Worm (Caenorhabditis elegans) whole organism, midembryonic: ENCODE results near the gene C33C12.4.

Experiments used
- cog-1 ChIP-seq: sonication (generic microtip); optimal IDR thresholded peaks from 2 replicates; lab custom pipeline; 2016; ENCODE audit warnings: missing genetic modification characterization, missing compliant biosample characterization
- flt-1 ChIP-seq: fragments of 200-800 bp; sonication (Bioruptor generic); IDR thresholded peaks from 2 replicates; pipeline ENCODE4 v1.3.6; 2022; ENCODE audit warnings: missing genetic modification characterization, missing compliant biosample characterization
- klf-2 ChIP-seq: fragments of 200-800 bp; sonication (Bioruptor generic); conservative IDR thresholded peaks from 2 replicates; pipeline ENCODE4 v1.3.6; 2022; ENCODE audit warnings: missing genetic modification reagents, missing genetic modification characterization, missing compliant biosample characterization
- med-1 ChIP-seq: sonication (generic microtip); optimal IDR thresholded peaks from 2 replicates; lab custom pipeline; 2017; ENCODE audit warnings: missing genetic modification characterization, mild to moderate bottlenecking, missing compliant biosample characterization, antibody characterized with exemption, missing genetic modification reagents; ENCODE audit not compliant: insufficient read depth
- ref-1 ChIP-seq: fragments of 200-800 bp; sonication (Bioruptor generic); conservative IDR thresholded peaks from 2 replicates; pipeline ENCODE4 v1.3.6; 2022; ENCODE audit warnings: missing genetic modification reagents, missing genetic modification characterization, missing compliant biosample characterization
- tab-1 ChIP-seq: fragments of 200-800 bp; sonication (Bioruptor generic); IDR thresholded peaks from 2 replicates; pipeline ENCODE4 v1.3.6; 2022; ENCODE audit warnings: missing genetic modification characterization, missing compliant biosample characterization
- ztf-23 ChIP-seq: fragments of 200-800 bp; sonication (Bioruptor generic); IDR thresholded peaks from 2 replicates; pipeline ENCODE4 v1.3.6; 2022; ENCODE audit warnings: missing genetic modification reagents, missing genetic modification characterization, missing compliant biosample characterization
- ztf-29 ChIP-seq: fragments of 200-800 bp; sonication (Bioruptor generic); IDR thresholded peaks from 2 replicates; pipeline ENCODE4 v1.3.6; 2022; ENCODE audit warnings: missing genetic modification reagents, missing genetic modification characterization, missing compliant biosample characterization

DNA sequence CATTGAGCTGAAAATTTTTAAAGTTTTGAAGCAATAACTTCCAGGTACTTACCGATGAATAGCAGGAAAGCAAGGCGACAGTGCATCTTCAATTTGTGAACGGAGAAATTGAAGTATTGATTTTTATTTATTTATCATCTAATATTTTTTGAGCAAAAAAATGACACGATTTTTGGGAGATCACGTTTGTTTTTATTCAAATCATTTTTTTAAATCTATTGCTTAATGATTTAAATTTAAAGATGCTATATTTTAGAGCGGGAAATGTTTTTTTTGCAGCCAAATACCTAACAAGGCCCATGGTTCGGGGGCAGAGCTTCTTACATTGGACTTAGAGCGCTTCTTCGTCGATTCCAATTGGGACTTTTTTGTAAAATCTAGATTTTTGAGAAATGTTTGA, at the start of gene C33C12.4:
- no peak for TF ChIP-seq med-1 (GFP tag; lab: Kevin White, UChicago)
- TF ChIP-seq ref-1 (GFP tag; lab: Robert Waterston, UW): no peak
- TF ChIP-seq cog-1: no peak
- TF ChIP-seq ztf-23 (GFP tag; lab: Robert Waterston, UW): no peak
- no peak for TF ChIP-seq tab-1 (GFP tag; lab: Robert Waterston, UW)
- TF ChIP-seq klf-2 (GFP tag; lab: Robert Waterston, UW): no peak
- no peak for TF ChIP-seq flt-1 (GFP tag; lab: Robert Waterston, UW)
- TF ChIP-seq ztf-29 (GFP tag; lab: Robert Waterston, UW): no peak
